Fruit fly (Drosophila melanogaster) whole organism, embryonic: Measurements from ENCODE around the gene RpL35.

ENCODE experiments used
- Adf1 ChIP-seq: fragments of 200-800 bp; sonication (Bioruptor generic); IDR thresholded peaks from 2 replicates; pipeline ENCODE4 v1.3.6; 2022; ENCODE audit warnings: missing biosample characterization, missing genetic modification characterization
- Bgb ChIP-seq: fragments of 200-800 bp; sonication (Bioruptor generic); IDR thresholded peaks from 2 replicates; pipeline ENCODE4 v1.3.6; 2022; ENCODE audit warnings: missing biosample characterization, missing genetic modification characterization; ENCODE audit not compliant: partially characterized antibody
- CG10654 ChIP-seq: fragments of 200-800 bp; sonication (Bioruptor generic); optimal IDR thresholded peaks from 2 replicates; lab custom pipeline; 2016; ENCODE audit warnings: missing biosample characterization, missing genetic modification characterization
- CG12391 ChIP-seq: fragments of 200-800 bp; sonication (Bioruptor generic); optimal IDR thresholded peaks from 3 replicates; lab custom pipeline; 2018; ENCODE audit warnings: missing biosample characterization, mild to moderate bottlenecking, missing genetic modification characterization, moderate library complexity
- CG12659 ChIP-seq: fragments of 200-800 bp; sonication (Bioruptor generic); optimal IDR thresholded peaks from 3 replicates; lab custom pipeline; 2017; ENCODE audit warnings: mild to moderate bottlenecking, missing biosample characterization, missing genetic modification reagents, missing genetic modification characterization
- CG15073 ChIP-seq: fragments of 200-800 bp; sonication (Bioruptor generic); optimal IDR thresholded peaks from 2 replicates; lab custom pipeline; 2016; ENCODE audit warnings: missing biosample characterization, missing genetic modification characterization
- CG1602 ChIP-seq: fragments of 200-800 bp; sonication (Bioruptor generic); optimal IDR thresholded peaks from 3 replicates; lab custom pipeline; 2016; ENCODE audit warnings: missing biosample characterization, missing genetic modification characterization
- CG17361 ChIP-seq: fragments of 200-800 bp; sonication (Bioruptor generic); IDR thresholded peaks from 3 replicates; pipeline ENCODE4 v1.3.6; 2022; ENCODE audit warnings: missing biosample characterization, missing genetic modification characterization
- CG1792 ChIP-seq: fragments of 200-800 bp; sonication (Bioruptor generic); optimal IDR thresholded peaks from 2 replicates; lab custom pipeline; 2016; ENCODE audit warnings: missing biosample characterization, missing genetic modification characterization
- CG1832 ChIP-seq: fragments of 200-800 bp; sonication (Bioruptor generic); optimal IDR thresholded peaks from 2 replicates; lab custom pipeline; 2017; ENCODE audit warnings: missing biosample characterization, mild to moderate bottlenecking, missing genetic modification characterization, inconsistent platforms
- CG34224 ChIP-seq: fragments of 200-800 bp; sonication (Bioruptor generic); IDR thresholded peaks from 3 replicates; pipeline ENCODE4 v1.3.6; 2022; ENCODE audit warnings: missing biosample characterization, missing genetic modification characterization; ENCODE audit not compliant: partially characterized antibody
- CG34422 ChIP-seq: fragments of 200-800 bp; sonication (Bioruptor generic); IDR thresholded peaks from 3 replicates; pipeline ENCODE4 v1.3.6; 2022; ENCODE audit warnings: missing biosample characterization, missing genetic modification characterization
- CG42726 ChIP-seq: fragments of 200-800 bp; sonication (Bioruptor generic); IDR thresholded peaks from 2 replicates; pipeline ENCODE4 v1.3.6; 2022; ENCODE audit warnings: missing biosample characterization, missing genetic modification characterization; ENCODE audit not compliant: partially characterized antibody
- CG5180 ChIP-seq: fragments of 200-800 bp; sonication (Bioruptor generic); optimal IDR thresholded peaks from 3 replicates; lab custom pipeline; 2017; ENCODE audit warnings: missing biosample characterization, missing genetic modification characterization, mild to moderate bottlenecking, moderate library complexity, missing genetic modification reagents
- CG8478 ChIP-seq: fragments of >200 bp; optimal IDR thresholded peaks from 2 replicates; lab custom pipeline; 2018
- CG8924 ChIP-seq: fragments of 200-800 bp; optimal IDR thresholded peaks from 3 replicates; lab custom pipeline; 2019; ENCODE audit warnings: missing biosample characterization, mild to moderate bottlenecking, missing genetic modification characterization, moderate library complexity
- CG9817 ChIP-seq: fragments of 200-800 bp; sonication (Bioruptor generic); optimal IDR thresholded peaks from 2 replicates; lab custom pipeline; 2018; ENCODE audit warnings: missing biosample characterization, mild to moderate bottlenecking, missing genetic modification characterization, moderate library complexity
- Dek ChIP-seq: fragments of 200-800 bp; sonication (Bioruptor generic); optimal IDR thresholded peaks from 3 replicates; lab custom pipeline; 2019; ENCODE audit warnings: missing biosample characterization, mild to moderate bottlenecking, missing genetic modification characterization, moderate library complexity
- Ets65A ChIP-seq: fragments of 200-800 bp; sonication (Bioruptor generic); peaks from one replicate; lab custom pipeline; 2016; ENCODE audit warnings: missing biosample characterization, missing genetic modification characterization
- Lhr ChIP-seq: fragments of 200-800 bp; sonication (Bioruptor generic); optimal IDR thresholded peaks from 3 replicates; lab custom pipeline; 2017; ENCODE audit warnings: mild to moderate bottlenecking, missing biosample characterization, missing genetic modification reagents, missing genetic modification characterization
- NC2β ChIP-seq: fragments of 200-800 bp; sonication (Bioruptor generic); optimal IDR thresholded peaks from 2 replicates; lab custom pipeline; 2016; ENCODE audit warnings: missing biosample characterization, missing genetic modification characterization
- Sox102F ChIP-seq: fragments of 200-800 bp; sonication (Bioruptor generic); optimal IDR thresholded peaks from 2 replicates; lab custom pipeline; 2018; ENCODE audit warnings: missing biosample characterization, mild to moderate bottlenecking, missing genetic modification characterization, moderate library complexity
- Trl ChIP-seq, 3 experiments: fragments of >200 bp in 2 of 3; fragments of 200-800 bp in 1 of 3; sonication (Bioruptor generic) in 1 of 3; optimal IDR thresholded peaks; 2 replicates in 1 of 3; 3 replicates in 2 of 3; lab custom pipeline; 2016 to 2017; ENCODE audit warnings: missing biosample characterization in 1 of 3, missing genetic modification characterization in 1 of 3
- Xrp1 ChIP-seq: fragments of 200-800 bp; sonication (Bioruptor generic); IDR thresholded peaks from 2 replicates; pipeline ENCODE4 v1.3.6; 2022; ENCODE audit warnings: missing biosample characterization, missing genetic modification characterization
- al ChIP-seq: fragments of 200-800 bp; sonication (Bioruptor generic); IDR thresholded peaks from 2 replicates; pipeline ENCODE4 v1.3.6; 2022; ENCODE audit warnings: missing biosample characterization, missing genetic modification characterization
- ato ChIP-seq: fragments of 200-800 bp; sonication (Bioruptor generic); IDR thresholded peaks from 2 replicates; pipeline ENCODE4 v1.3.6; 2022; ENCODE audit warnings: missing biosample characterization, missing genetic modification characterization; ENCODE audit not compliant: partially characterized antibody
- chinmo ChIP-seq: fragments of 200-800 bp; sonication (Bioruptor generic); IDR thresholded peaks from 4 replicates; pipeline ENCODE4 v1.3.6; 2022; ENCODE audit warnings: missing biosample characterization, missing genetic modification characterization; ENCODE audit not compliant: partially characterized antibody
- ci ChIP-seq: fragments of 200-800 bp; sonication (Bioruptor generic); IDR thresholded peaks from 3 replicates; pipeline ENCODE4 v1.3.6; 2022; ENCODE audit warnings: missing biosample characterization, missing genetic modification characterization
- croc ChIP-seq: fragments of 200-800 bp; sonication (Bioruptor generic); conservative IDR thresholded peaks from 3 replicates; pipeline ENCODE4 v1.3.6; 2022; ENCODE audit warnings: missing biosample characterization, missing genetic modification characterization
- dmrt11E ChIP-seq: fragments of 200-800 bp; sonication (Bioruptor generic); optimal IDR thresholded peaks from 3 replicates; lab custom pipeline; 2018; ENCODE audit warnings: missing biosample characterization, mild to moderate bottlenecking, missing genetic modification characterization, moderate library complexity
- gce ChIP-seq: fragments of 200-800 bp; sonication (Bioruptor generic); IDR thresholded peaks from 3 replicates; pipeline ENCODE4 v1.3.6; 2022; ENCODE audit warnings: missing biosample characterization, missing genetic modification characterization
- ind ChIP-seq: fragments of 200-800 bp; sonication (Bioruptor generic); optimal IDR thresholded peaks from 3 replicates; lab custom pipeline; 2016; ENCODE audit warnings: missing biosample characterization, missing genetic modification characterization
- jumu ChIP-seq: fragments of 200-800 bp; sonication (Bioruptor generic); optimal IDR thresholded peaks from 3 replicates; lab custom pipeline; 2016; ENCODE audit warnings: missing biosample characterization, missing genetic modification characterization
- kni ChIP-seq: fragments of 200-800 bp; sonication (Bioruptor generic); optimal IDR thresholded peaks from 3 replicates; lab custom pipeline; 2017; ENCODE audit warnings: mild to moderate bottlenecking, missing biosample characterization, missing genetic modification reagents, missing genetic modification characterization
- knrl ChIP-seq: fragments of 200-800 bp; sonication (Bioruptor generic); IDR thresholded peaks from 3 replicates; pipeline ENCODE4 v1.3.6; 2022; ENCODE audit warnings: missing biosample characterization, missing genetic modification characterization; ENCODE audit not compliant: partially characterized antibody
- lbe ChIP-seq: fragments of 200-800 bp; sonication (Bioruptor generic); optimal IDR thresholded peaks from 2 replicates; lab custom pipeline; 2016; ENCODE audit warnings: missing biosample characterization, mild to moderate bottlenecking, missing genetic modification characterization
- mld ChIP-seq: fragments of 200-800 bp; sonication (Bioruptor generic); IDR thresholded peaks from 3 replicates; pipeline ENCODE4 v1.3.6; 2022; ENCODE audit warnings: missing biosample characterization, missing genetic modification characterization; ENCODE audit not compliant: partially characterized antibody
- nmo ChIP-seq: fragments of 200-800 bp; sonication (Bioruptor generic); optimal IDR thresholded peaks from 2 replicates; lab custom pipeline; 2018; ENCODE audit warnings: missing biosample characterization, mild to moderate bottlenecking, missing genetic modification characterization, moderate library complexity
- pho ChIP-seq: fragments of 200-800 bp; sonication (Bioruptor generic); optimal IDR thresholded peaks from 2 replicates; lab custom pipeline; 2016; ENCODE audit warnings: missing biosample characterization, missing genetic modification characterization
- phol ChIP-seq: fragments of 200-800 bp; sonication (Bioruptor generic); optimal IDR thresholded peaks from 3 replicates; lab custom pipeline; 2018; ENCODE audit warnings: missing biosample characterization, mild to moderate bottlenecking, missing genetic modification characterization, moderate library complexity
- sens ChIP-seq: fragments of 200-800 bp; sonication (Bioruptor generic); peaks from one replicate; lab custom pipeline; 2016; ENCODE audit warnings: missing biosample characterization, missing genetic modification characterization
- stwl ChIP-seq: fragments of 200-800 bp; sonication (Bioruptor generic); optimal IDR thresholded peaks from 3 replicates; lab custom pipeline; 2018; ENCODE audit warnings: missing biosample characterization, mild to moderate bottlenecking, missing genetic modification characterization, moderate library complexity
- tll ChIP-seq, 2 experiments: fragments of 200-800 bp in 1 of 2; fragments of >200 bp in 1 of 2; sonication (Bioruptor generic) in 1 of 2; optimal IDR thresholded peaks; 2 replicates each; lab custom pipeline; 2017 to 2019; ENCODE audit warnings: missing biosample characterization in 2 of 2, missing genetic modification characterization in 2 of 2, mild to moderate bottlenecking in 1 of 2, moderate library complexity in 1 of 2
- unc-4 ChIP-seq: fragments of 200-800 bp; sonication (Bioruptor generic); IDR thresholded peaks from 2 replicates; pipeline ENCODE4 v1.3.6; 2022; ENCODE audit warnings: missing biosample characterization, missing genetic modification characterization; ENCODE audit not compliant: partially characterized antibody
- vnd ChIP-seq: fragments of 200-800 bp; sonication (Bioruptor generic); IDR thresholded peaks from 3 replicates; pipeline ENCODE4 v1.3.6; 2022; ENCODE audit warnings: missing biosample characterization, missing genetic modification characterization; ENCODE audit not compliant: partially characterized antibody
- zfh1 ChIP-seq: fragments of 200-800 bp; sonication (Bioruptor generic); IDR thresholded peaks from 3 replicates; pipeline ENCODE4 v1.3.6; 2022; ENCODE audit warnings: missing biosample characterization, missing genetic modification characterization

RpL35 gene

DNA sequence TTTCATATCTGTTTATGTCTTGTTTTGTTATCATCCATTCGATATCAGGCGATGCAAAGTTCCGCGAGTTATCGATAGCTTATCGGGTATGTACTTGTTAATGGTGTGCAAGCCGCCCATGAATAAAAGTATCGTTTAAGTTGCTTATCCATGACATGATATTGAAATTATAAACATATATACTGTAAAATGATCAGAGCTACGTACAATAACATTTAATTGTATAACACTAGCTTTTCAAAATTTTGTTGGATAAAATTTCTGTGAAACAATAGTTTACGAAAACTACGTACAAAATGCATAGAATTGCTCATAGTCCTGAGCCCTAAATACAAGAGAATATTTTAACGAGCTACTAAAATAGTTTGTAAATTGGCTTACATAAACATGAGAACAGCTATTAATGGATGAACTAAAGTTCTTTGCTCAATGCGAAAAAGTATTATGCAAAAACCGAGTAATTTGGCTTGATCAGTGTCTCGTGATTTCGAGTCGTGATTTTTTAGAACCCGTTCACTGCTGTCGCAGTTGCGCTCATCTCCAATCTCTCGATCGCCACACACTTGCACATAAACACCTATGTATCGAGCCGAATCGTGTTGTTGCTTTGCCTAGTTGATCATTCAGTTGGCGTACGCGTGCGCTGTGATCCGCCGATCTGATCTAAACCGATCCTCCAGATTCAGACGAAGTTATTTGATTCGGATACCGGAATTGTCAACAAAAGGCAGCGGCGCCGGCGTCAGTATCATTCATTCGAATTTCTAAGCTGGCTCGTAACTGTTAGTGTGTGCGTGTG lies 17.4 kb downstream of the RpL35 start, which contains the start of the genes PGAP1 and cv (continued):
- TF ChIP-seq CG8924 (tag; lab: Kevin White, UChicago) (no peak), ind (GFP tag; lab: Kevin White, UChicago) (peak; percentile 4), CG34224 (GFP tag; lab: Robert Waterston, UW) (peak; percentile 76), CG10654 (peak; percentile 11), Lhr (GFP tag; lab: Kevin White, UChicago) (peak; percentile 12), croc (GFP tag; lab: Robert Waterston, UW) (no peak), phol (peak; percentile 45), CG1832 (GFP tag; lab: Kevin White, UChicago) (no peak), sens (peak; percentile 87), nmo (GFP tag; lab: Kevin White, UChicago) (peak; percentile 45), Bgb (GFP tag; lab: Robert Waterston, UW) (peak; percentile 76), ato (GFP tag; lab: Robert Waterston, UW) (peak; percentile 79), dmrt11E (tag; lab: Kevin White, UChicago) (peak; percentile 13), CG15073 (no peak), Xrp1 (0 out of 2 replicates have a peak, but pooled peaks have one; percentile 8), CG34422 (peak; percentile 12; the same call in 1 of the 3 replicates), pho (GFP tag; lab: Kevin White, UChicago) (peak; percentile 15), jumu (GFP tag; lab: Kevin White, UChicago) (no peak), gce (GFP tag; lab: Robert Waterston, UW) (no peak), al (GFP tag; lab: Robert Waterston, UW) (0 out of 2 replicates have a peak, but pooled peaks have one; percentile 9), CG1602 (GFP tag; lab: Kevin White, UChicago) (peak; percentile 16), knrl (peak; percentile 74; the same call in 2 of the 3 replicates), ci (GFP tag; lab: Robert Waterston, UW) (peak; percentile 11; the same call in 1 of the 3 replicates), mld (GFP tag; lab: Robert Waterston, UW) (0 out of 3 replicates have a peak, but pooled peaks have one; percentile 37), Trl (optimal IDR thresholded peaks at IDR 0.05; lab: Kevin White, UChicago) (no peak), Trl (GFP tag; optimal IDR thresholded peaks at IDR 0.05; lab: Kevin White, UChicago) (peak; percentile 19), Adf1 (GFP tag; lab: Robert Waterston, UW) (no peak), unc-4 (GFP tag; lab: Robert Waterston, UW) (peak; percentile 72), NC2β (GFP tag; lab: Kevin White, UChicago) (no peak), zfh1 (GFP tag; lab: Robert Waterston, UW) (0 out of 3 replicates have a peak, but pooled peaks have one; percentile 6), CG17361 (peak; percentile 73; the same call in 2 of the 3 replicates), tll (GFP tag; optimal IDR thresholded peaks at IDR 0.05; lab: Kevin White, UChicago) (peak; percentile 22 to 29), CG5180 (GFP tag; lab: Kevin White, UChicago) (peak; percentile 60), CG12391 (tag; lab: Kevin White, UChicago) (peak; percentile 48), chinmo (GFP tag; lab: Robert Waterston, UW) (peak; percentile 70; the same call in 1 of the 4 replicates), CG8478 (lab: Kevin White, UChicago) (peak; percentile 76), CG12659 (GFP tag; lab: Kevin White, UChicago) (peak; percentile 36), stwl (tag; lab: Kevin White, UChicago) (peak; percentile 23), CG1792 (no peak), CG9817 (peak; percentile 8), CG42726 (GFP tag; lab: Robert Waterston, UW) (peak; percentile 8; the same call in 1 of the 2 replicates), lbe (peak; percentile 56), Sox102F (peak; percentile 14), Dek (tag; lab: Kevin White, UChicago) (peak; percentile 13), Ets65A (peak; percentile 75), kni (GFP tag; lab: Kevin White, UChicago) (peak; percentile 85), vnd (peak; percentile 67)
